Worm (Caenorhabditis elegans): Measurements from ENCODE around the gene pek-1.

DNA sequence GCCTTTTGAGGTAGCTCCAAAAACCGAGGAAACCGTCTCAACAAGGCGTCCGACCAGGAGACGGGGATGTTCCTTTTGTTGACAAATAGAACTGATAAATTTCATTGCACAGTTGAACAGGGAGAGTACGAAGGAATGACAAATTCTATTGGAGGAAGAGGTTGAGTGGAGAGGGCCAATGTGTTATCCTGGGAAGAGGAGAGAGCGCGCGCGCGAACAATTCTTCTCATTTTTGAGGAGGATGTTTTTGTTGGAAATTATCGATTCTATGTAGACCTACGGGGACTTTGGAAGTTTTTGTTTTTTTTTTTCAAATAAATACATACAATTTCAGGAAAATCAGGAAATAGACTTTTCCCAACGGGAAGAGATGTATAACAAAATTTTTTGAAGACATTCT is 23.0 kb upstream of the pek-1 start:
- no peak for TF ChIP-seq ceh-45 (GFP tag; IDR thresholded peaks at IDR 0.05)
- no peak for TF ChIP-seq sdc-2 (tag; optimal IDR thresholded peaks at IDR 0.05)
- no peak for TF ChIP-seq nhr-11 (tag; optimal IDR thresholded peaks at IDR 0.05)
- TF ChIP-seq ceh-19 (GFP tag; optimal IDR thresholded peaks at IDR 0.05): no peak
- TF ChIP-seq ceh-30 (tag; optimal IDR thresholded peaks at IDR 0.05): no peak
- TF ChIP-seq dve-1 (tag; optimal IDR thresholded peaks at IDR 0.05): no peak
- no peak for TF ChIP-seq pha-2 (tag; optimal IDR thresholded peaks at IDR 0.05)
- no peak for TF ChIP-seq madf-2 (tag; optimal IDR thresholded peaks at IDR 0.05)
